Worm (Caenorhabditis elegans): ENCODE results near the gene sri-71.
A peak's percentile ranks its signal among the peaks of the same experiment; 100 is the strongest.
"Not testable (repeated sequence)": the region's sequence is repeated elsewhere in the genome, so short reads cannot be mapped to it uniquely, and the experiment has no call there.

Gene sri-71

ce11 chrII:2631169-2631568, 3.6 kb downstream of the sri-71 start, which contains the start of gene D2062.1:
D2062.1 (plus strand) TSS chrII:2631469.
- TF ChIP-seq jun-1 (tag; optimal IDR thresholded peaks at IDR 0.05) (no peak), nhr-23 (tag; optimal IDR thresholded peaks at IDR 0.05) (no peak), unc-62 (GFP tag; optimal IDR thresholded peaks at IDR 0.05) (no peak), elt-1 (tag; optimal IDR thresholded peaks at IDR 0.05) (no peak), elt-3 (tag; optimal IDR thresholded peaks at IDR 0.05) (no peak), ZK546.5 (tag; optimal IDR thresholded peaks at IDR 0.05) (no peak), pqm-1 (tag; optimal IDR thresholded peaks at IDR 0.05) (no peak), nfya-1 (tag; optimal IDR thresholded peaks at IDR 0.05; ENCODE audit: insufficient read depth) (no peak), ceh-16 (tag; optimal IDR thresholded peaks at IDR 0.05) (no peak), elt-2 (tag; optimal IDR thresholded peaks at IDR 0.05) (no peak), egl-27 (tag; optimal IDR thresholded peaks at IDR 0.05) (no peak), eor-1 (tag; optimal IDR thresholded peaks at IDR 0.05) (no peak)

ce11 chrII:2637359-2637758, 9.8 kb downstream of the sri-71 start, which contains the start of gene F22E5.21:
F22E5.21 (minus strand) TSS chrII:2637459.
- TF ChIP-seq nhr-67 (tag; optimal IDR thresholded peaks at IDR 0.05) (no peak), eor-1 (tag; optimal IDR thresholded peaks at IDR 0.05) (no peak), nhr-43 (tag; optimal IDR thresholded peaks at IDR 0.05; ENCODE audit: poor library complexity, severe bottlenecking) (no peak), fos-1 (tag; optimal IDR thresholded peaks at IDR 0.05) (no peak), nhr-76 (tag; optimal IDR thresholded peaks at IDR 0.05) (no peak), egl-5 (tag; optimal IDR thresholded peaks at IDR 0.05) (no peak)

- no peak for TF ChIP-seq tbx-2 (tag; optimal IDR thresholded peaks at IDR 0.05)
- TF ChIP-seq skn-1 (tag; optimal IDR thresholded peaks at IDR 0.05), result peak; percentile 52
- peak; percentile 32 for TF ChIP-seq pha-4 (tag; optimal IDR thresholded peaks at IDR 0.05)
- no peak for TF ChIP-seq nhr-43 (tag; optimal IDR thresholded peaks at IDR 0.05; ENCODE audit: poor library complexity, severe bottlenecking)
- TF ChIP-seq unc-39 (tag; optimal IDR thresholded peaks at IDR 0.05), result no peak
- no peak for TF ChIP-seq mdl-1 (tag; optimal IDR thresholded peaks at IDR 0.05)
- TF ChIP-seq lin-39 (tag; optimal IDR thresholded peaks at IDR 0.05), result no peak
These were observed 10.5 kb downstream of the sri-71 start, which contains the start of gene F22E5.9 for ce11 chrII:2638062-2638461. F22E5.9 (plus strand) TSS chrII:2638388.

- not testable (repeated sequence) for TF ChIP-seq snpc-4 (tag; optimal IDR thresholded peaks at IDR 0.05); ama-1 (optimal IDR thresholded peaks at IDR 0.05); mml-1 (tag; optimal IDR thresholded peaks at IDR 0.05)
These were observed 12.0 kb downstream of the sri-71 start, which contains the start of gene F22E5.8 for ce11 chrII:2639401-2640088. F22E5.8 (plus strand) TSS chrII:2640038.

ce11 chrII:2640982-2641381, 13.4 kb downstream of the sri-71 start, which contains the start of gene F22E5.23:
F22E5.23 (plus strand) TSS chrII:2641282.
- TF ChIP-seq snpc-4 (tag; optimal IDR thresholded peaks at IDR 0.05), result no peak
- TF ChIP-seq nhr-237 (tag; optimal IDR thresholded peaks at IDR 0.05), result no peak
- no peak for TF ChIP-seq aly-2 (tag; optimal IDR thresholded peaks at IDR 0.05)

DNA sequence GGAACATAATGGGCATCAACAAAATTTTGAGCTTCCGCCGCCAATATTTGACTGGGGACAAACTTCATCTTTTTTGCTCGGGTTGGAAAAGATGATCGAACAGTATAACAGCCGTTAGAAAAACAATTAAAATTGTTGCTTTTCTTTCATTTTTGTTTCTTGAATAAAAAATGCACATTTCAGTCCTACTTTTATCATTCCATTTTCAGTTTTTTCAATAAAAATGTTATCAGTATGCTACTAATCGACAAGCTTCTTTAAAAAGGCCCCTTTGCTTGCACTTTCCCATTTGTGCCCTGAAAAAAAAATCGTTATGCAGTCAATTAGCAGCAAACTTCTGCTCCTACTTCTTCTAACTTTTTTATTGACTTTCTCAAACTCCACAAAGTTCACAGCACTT, 14.2 kb downstream of the sri-71 start, which contains the start of gene F22E5.7:
Gene F22E5.7 (plus strand): TSS at position 301 of the 400 bp plus-strand sequence.
- TF ChIP-seq mdl-1 (tag; optimal IDR thresholded peaks at IDR 0.05) (no peak), skn-1 (tag; optimal IDR thresholded peaks at IDR 0.05) (no peak), egl-27 (tag; optimal IDR thresholded peaks at IDR 0.05) (no peak), fkh-10 (GFP tag; optimal IDR thresholded peaks at IDR 0.05) (no peak), nfya-1 (tag; optimal IDR thresholded peaks at IDR 0.05; ENCODE audit: insufficient read depth) (no peak), lin-39 (tag; optimal IDR thresholded peaks at IDR 0.05) (no peak), R02D3.7 (tag; optimal IDR thresholded peaks at IDR 0.05) (no peak), tbx-2 (tag; optimal IDR thresholded peaks at IDR 0.05) (no peak), unc-39 (tag; optimal IDR thresholded peaks at IDR 0.05) (no peak), aly-2 (tag; optimal IDR thresholded peaks at IDR 0.05) (no peak), ZK546.5 (tag; optimal IDR thresholded peaks at IDR 0.05) (no peak), ceh-16 (tag; optimal IDR thresholded peaks at IDR 0.05) (no peak), elt-1 (tag; optimal IDR thresholded peaks at IDR 0.05) (no peak), nhr-76 (tag; optimal IDR thresholded peaks at IDR 0.05) (no peak), ceh-28 (tag; optimal IDR thresholded peaks at IDR 0.05) (no peak), nhr-77 (tag; optimal IDR thresholded peaks at IDR 0.05) (no peak)

Data from whole organism, L3 larva.